Fruit fly (Drosophila melanogaster) whole organism, embryonic: ENCODE measurements around the gene Jhbp1.

Experiments
- ATbp ChIP-seq: fragments of 200-800 bp; sonication (Bioruptor generic); optimal IDR thresholded peaks from 2 replicates; lab custom pipeline; 2017; ENCODE audit warnings: missing biosample characterization, mild to moderate bottlenecking, missing genetic modification characterization, missing genetic modification reagents
- C15 ChIP-seq: fragments of 200-800 bp; sonication (Bioruptor generic); IDR thresholded peaks from 3 replicates; pipeline ENCODE4 v1.3.6; 2022; ENCODE audit warnings: missing biosample characterization, missing genetic modification characterization
- CG10565 ChIP-seq: fragments of 200-800 bp; sonication (Bioruptor generic); optimal IDR thresholded peaks from 3 replicates; lab custom pipeline; 2016; ENCODE audit warnings: missing biosample characterization, mild to moderate bottlenecking, missing genetic modification characterization
- CG1233 ChIP-seq: fragments of 200-800 bp; sonication (Bioruptor generic); optimal IDR thresholded peaks from 4 replicates; lab custom pipeline; 2018; ENCODE audit warnings: missing biosample characterization, mild to moderate bottlenecking, missing genetic modification characterization
- CG12744 ChIP-seq: fragments of 200-800 bp; sonication (Bioruptor generic); optimal IDR thresholded peaks from 2 replicates; lab custom pipeline; 2016; ENCODE audit warnings: missing biosample characterization, missing genetic modification characterization
- CG13894 ChIP-seq: fragments of 200-800 bp; sonication (Bioruptor generic); optimal IDR thresholded peaks from 3 replicates; lab custom pipeline; 2018; ENCODE audit warnings: missing biosample characterization, mild to moderate bottlenecking, missing genetic modification characterization, moderate library complexity
- CG15514 ChIP-seq: fragments of 200-800 bp; sonication (Bioruptor generic); optimal IDR thresholded peaks from 3 replicates; lab custom pipeline; 2017; ENCODE audit warnings: missing biosample characterization, missing genetic modification characterization, mild to moderate bottlenecking, moderate library complexity, missing genetic modification reagents
- CG16779 ChIP-seq: fragments of 200-800 bp; sonication (Bioruptor generic); IDR thresholded peaks from 2 replicates; pipeline ENCODE4 v1.3.6; 2022; ENCODE audit warnings: missing biosample characterization, missing genetic modification characterization
- CG17186 ChIP-seq: fragments of 200-800 bp; sonication (Bioruptor generic); optimal IDR thresholded peaks from 3 replicates; lab custom pipeline; 2017; ENCODE audit warnings: missing biosample characterization, missing genetic modification reagents, missing genetic modification characterization
- CG17361 ChIP-seq: fragments of 200-800 bp; sonication (Bioruptor generic); IDR thresholded peaks from 3 replicates; pipeline ENCODE4 v1.3.6; 2022; ENCODE audit warnings: missing biosample characterization, missing genetic modification characterization
- CG17912 ChIP-seq: fragments of 200-800 bp; sonication (Bioruptor generic); optimal IDR thresholded peaks from 2 replicates; lab custom pipeline; 2018; ENCODE audit warnings: missing biosample characterization, mild to moderate bottlenecking, missing genetic modification characterization
- CG2199 ChIP-seq: fragments of 200-800 bp; sonication (Bioruptor generic); IDR thresholded peaks from 3 replicates; pipeline ENCODE4 v1.3.6; 2022; ENCODE audit warnings: missing biosample characterization, missing genetic modification characterization
- CG32532 ChIP-seq: fragments of 200-800 bp; sonication (Bioruptor generic); IDR thresholded peaks from 2 replicates; pipeline ENCODE4 v1.3.6; 2022; ENCODE audit warnings: missing biosample characterization, missing genetic modification characterization
- CG3281 ChIP-seq: fragments of 200-800 bp; sonication (Bioruptor generic); optimal IDR thresholded peaks from 3 replicates; lab custom pipeline; 2017; ENCODE audit warnings: missing biosample characterization, mild to moderate bottlenecking, missing genetic modification characterization
- CG6654 ChIP-seq: fragments of 200-800 bp; sonication (Bioruptor generic); optimal IDR thresholded peaks from 2 replicates; lab custom pipeline; 2017; ENCODE audit warnings: missing biosample characterization, mild to moderate bottlenecking, missing genetic modification characterization
- CG8478 ChIP-seq: fragments of >200 bp; optimal IDR thresholded peaks from 2 replicates; lab custom pipeline; 2018
- CG9437 ChIP-seq: fragments of 200-800 bp; sonication (Bioruptor generic); optimal IDR thresholded peaks from 2 replicates; lab custom pipeline; 2018; ENCODE audit warnings: missing biosample characterization, mild to moderate bottlenecking, missing genetic modification characterization
- CHES-1-like ChIP-seq: fragments of 200-800 bp; sonication (Bioruptor generic); optimal IDR thresholded peaks from 2 replicates; lab custom pipeline; 2016; ENCODE audit warnings: missing biosample characterization, missing genetic modification characterization
- Camta ChIP-seq: fragments of 200-800 bp; sonication (Bioruptor generic); optimal IDR thresholded peaks from 2 replicates; lab custom pipeline; 2016; ENCODE audit warnings: missing biosample characterization, missing genetic modification characterization
- Dek ChIP-seq: fragments of 200-800 bp; sonication (Bioruptor generic); optimal IDR thresholded peaks from 3 replicates; lab custom pipeline; 2019; ENCODE audit warnings: missing biosample characterization, mild to moderate bottlenecking, missing genetic modification characterization, moderate library complexity
- Fer1 ChIP-seq: fragments of 200-800 bp; sonication (Bioruptor generic); optimal IDR thresholded peaks from 2 replicates; lab custom pipeline; 2017; ENCODE audit warnings: missing biosample characterization, mild to moderate bottlenecking, missing genetic modification characterization
- GATAe ChIP-seq: fragments of 200-800 bp; sonication (Bioruptor generic); conservative IDR thresholded peaks from 2 replicates; pipeline ENCODE4 v1.3.6; 2022; ENCODE audit warnings: missing biosample characterization, missing genetic modification characterization
- Gsc ChIP-seq: fragments of 200-800 bp; sonication (Bioruptor generic); IDR thresholded peaks from 2 replicates; pipeline ENCODE4 v1.3.6; 2022; ENCODE audit warnings: missing biosample characterization, missing genetic modification characterization
- Hey ChIP-seq: fragments of 200-800 bp; sonication (Bioruptor generic); optimal IDR thresholded peaks from 3 replicates; lab custom pipeline; 2018; ENCODE audit warnings: missing biosample characterization, mild to moderate bottlenecking, missing genetic modification characterization
- Hmr ChIP-seq: fragments of 200-800 bp; sonication (Bioruptor generic); optimal IDR thresholded peaks from 3 replicates; lab custom pipeline; 2017; ENCODE audit warnings: mild to moderate bottlenecking, missing biosample characterization, missing genetic modification reagents, missing genetic modification characterization
- Hr39 ChIP-seq: fragments of >200 bp; optimal IDR thresholded peaks from 2 replicates; lab custom pipeline; 2017
- MBD-R2 ChIP-seq: fragments of 200-800 bp; sonication (Bioruptor generic); IDR thresholded peaks from 2 replicates; pipeline ENCODE4 v1.3.6; 2022; ENCODE audit warnings: missing biosample characterization, missing genetic modification characterization
- NFAT ChIP-seq: fragments of 200-800 bp; sonication (Bioruptor generic); IDR thresholded peaks from 2 replicates; pipeline ENCODE4 v1.3.6; 2022; ENCODE audit warnings: missing biosample characterization, missing genetic modification characterization
- Nf-YC ChIP-seq: fragments of 200-800 bp; optimal IDR thresholded peaks from 3 replicates; lab custom pipeline; 2019; ENCODE audit warnings: missing biosample characterization, mild to moderate bottlenecking, missing genetic modification characterization, moderate library complexity
- Ptx1 ChIP-seq: fragments of 200-800 bp; sonication (Bioruptor generic); IDR thresholded peaks from 2 replicates; pipeline ENCODE4 v1.3.6; 2022; ENCODE audit warnings: missing biosample characterization, missing genetic modification characterization
- Taf1 ChIP-seq: fragments of 200-800 bp; sonication (Bioruptor generic); IDR thresholded peaks from 2 replicates; pipeline ENCODE4 v1.3.6; 2022; ENCODE audit warnings: missing biosample characterization, missing genetic modification characterization
- Trl ChIP-seq, 3 experiments: fragments of >200 bp in 2 of 3; fragments of 200-800 bp in 1 of 3; sonication (Bioruptor generic) in 1 of 3; optimal IDR thresholded peaks; 2 replicates in 1 of 3; 3 replicates in 2 of 3; lab custom pipeline; 2016 to 2017; ENCODE audit warnings: missing biosample characterization in 1 of 3, missing genetic modification characterization in 1 of 3
- ab ChIP-seq: fragments of 200-800 bp; sonication (Bioruptor generic); optimal IDR thresholded peaks from 2 replicates; lab custom pipeline; 2016; ENCODE audit warnings: missing biosample characterization, missing genetic modification characterization
- az2 ChIP-seq: fragments of 200-800 bp; sonication (Bioruptor generic); optimal IDR thresholded peaks from 3 replicates; lab custom pipeline; 2016; ENCODE audit warnings: missing biosample characterization, missing genetic modification characterization
- bowl ChIP-seq: fragments of 200-800 bp; sonication (Bioruptor generic); IDR thresholded peaks from 2 replicates; pipeline ENCODE4 v1.3.6; 2022; ENCODE audit warnings: missing biosample characterization, missing genetic modification characterization
- bsh ChIP-seq, 2 experiments: fragments of 200-800 bp; sonication (Bioruptor generic); optimal IDR thresholded peaks; 2 replicates each; lab custom pipeline; 2017 to 2018; ENCODE audit warnings: mild to moderate bottlenecking in 2 of 2, missing biosample characterization in 2 of 2, missing genetic modification characterization in 2 of 2, moderate library complexity in 1 of 2
- chn ChIP-seq: fragments of 200-800 bp; sonication (Bioruptor generic); optimal IDR thresholded peaks from 2 replicates; lab custom pipeline; 2016; ENCODE audit warnings: missing biosample characterization, missing genetic modification characterization
- crol ChIP-seq: fragments of 200-800 bp; sonication (Bioruptor generic); IDR thresholded peaks from 2 replicates; pipeline ENCODE4 v1.3.6; 2022; ENCODE audit warnings: missing biosample characterization, missing genetic modification characterization
- dati ChIP-seq: fragments of 200-800 bp; sonication (Bioruptor generic); IDR thresholded peaks from 2 replicates; pipeline ENCODE4 v1.3.6; 2022; ENCODE audit warnings: missing biosample characterization, missing genetic modification characterization
- mld ChIP-seq: fragments of 200-800 bp; sonication (Bioruptor generic); IDR thresholded peaks from 3 replicates; pipeline ENCODE4 v1.3.6; 2022; ENCODE audit warnings: missing biosample characterization, missing genetic modification characterization; ENCODE audit not compliant: partially characterized antibody
- nerfin-2 ChIP-seq: fragments of 200-800 bp; sonication (Bioruptor generic); IDR thresholded peaks from 2 replicates; pipeline ENCODE4 v1.3.6; 2022; ENCODE audit warnings: missing biosample characterization, missing genetic modification characterization; ENCODE audit not compliant: partially characterized antibody
- org-1 ChIP-seq: fragments of 200-800 bp; sonication (Bioruptor generic); optimal IDR thresholded peaks from 2 replicates; lab custom pipeline; 2017; ENCODE audit warnings: missing biosample characterization, missing genetic modification characterization
- otp ChIP-seq: fragments of 200-800 bp; sonication (Bioruptor generic); IDR thresholded peaks from 3 replicates; pipeline ENCODE4, ENCODE4 v1.3.6; 2022; ENCODE audit warnings: missing biosample characterization, missing genetic modification characterization
- peb ChIP-seq: fragments of 200-800 bp; sonication (Bioruptor generic); IDR thresholded peaks from 2 replicates; pipeline ENCODE4 v1.3.6; 2022; ENCODE audit warnings: missing biosample characterization, missing genetic modification characterization
- pita ChIP-seq: fragments of 200-800 bp; sonication (Bioruptor generic); optimal IDR thresholded peaks from 2 replicates; lab custom pipeline; 2017; ENCODE audit warnings: missing biosample characterization, mild to moderate bottlenecking, missing genetic modification characterization
- ranshi ChIP-seq: fragments of 200-800 bp; sonication (Bioruptor generic); IDR thresholded peaks from 2 replicates; pipeline ENCODE4 v1.3.6; 2022; ENCODE audit warnings: missing biosample characterization, missing genetic modification characterization
- rib ChIP-seq: fragments of 200-800 bp; sonication (Bioruptor generic); IDR thresholded peaks from 2 replicates; pipeline ENCODE4 v1.3.6; 2022; ENCODE audit warnings: missing biosample characterization, missing genetic modification characterization
- run ChIP-seq: fragments of 200-800 bp; sonication (Bioruptor generic); optimal IDR thresholded peaks from 3 replicates; lab custom pipeline; 2018; ENCODE audit warnings: missing biosample characterization, mild to moderate bottlenecking, missing genetic modification characterization
- scrt ChIP-seq: fragments of 200-800 bp; sonication (Bioruptor generic); optimal IDR thresholded peaks from 2 replicates; lab custom pipeline; 2018; ENCODE audit warnings: missing biosample characterization, mild to moderate bottlenecking, missing genetic modification characterization, moderate library complexity
- slbo ChIP-seq: fragments of 200-800 bp; sonication (Bioruptor generic); IDR thresholded peaks from 2 replicates; pipeline ENCODE4 v1.3.6; 2022; ENCODE audit warnings: missing biosample characterization, missing genetic modification characterization
- wor ChIP-seq: fragments of 200-800 bp; sonication (Bioruptor generic); IDR thresholded peaks from 2 replicates; pipeline ENCODE4 v1.3.6; 2022; ENCODE audit warnings: missing biosample characterization, missing genetic modification characterization

Jhbp1 gene

DNA sequence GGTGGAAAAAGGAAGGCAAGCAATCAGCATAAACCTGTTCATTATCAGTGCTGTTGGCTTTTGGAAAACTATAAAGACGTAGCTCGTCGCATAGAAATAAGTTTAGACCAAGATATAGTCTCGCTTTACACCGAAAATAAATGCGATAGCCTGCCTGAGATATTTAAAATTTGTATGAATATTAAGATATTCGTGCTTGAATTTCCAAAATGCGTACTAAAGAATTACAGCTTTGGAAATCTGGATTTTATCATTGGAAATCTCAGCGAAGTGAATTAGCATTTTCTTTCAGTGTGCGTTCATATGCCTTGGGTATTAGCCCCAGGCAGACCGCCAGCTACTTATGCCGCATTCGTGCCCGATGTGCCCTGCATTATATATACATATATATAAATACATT, 44.9 kb downstream of the Jhbp1 start (continued):
- peak; percentile 47 for TF ChIP-seq CG17186 (GFP tag; lab: Kevin White, UChicago)
- TF ChIP-seq CG17361 (GFP tag; lab: Robert Waterston, UW) = peak; percentile 95
- peak; percentile 88 for TF ChIP-seq Dek (tag; lab: Kevin White, UChicago)
- TF ChIP-seq CHES-1-like = peak; percentile 79
- peak; percentile 92 for TF ChIP-seq Fer1 (GFP tag; lab: Kevin White, UChicago)
- peak; percentile 77; the same call in 1 of the 2 replicates for TF ChIP-seq dati
- TF ChIP-seq crol = no peak
- TF ChIP-seq CG2199 (GFP tag; lab: Robert Waterston, UW) = peak; percentile 89; the same call in 1 of the 3 replicates
- peak; percentile 72 for TF ChIP-seq rib (GFP tag; lab: Robert Waterston, UW)
- no peak for TF ChIP-seq Hr39 (lab: Kevin White, UChicago)
- no peak for TF ChIP-seq mld (GFP tag; lab: Robert Waterston, UW)
- TF ChIP-seq Ptx1 (GFP tag; lab: Robert Waterston, UW) = peak; percentile 94
- TF ChIP-seq CG9437 (GFP tag; lab: Kevin White, UChicago) = peak; percentile 85
- peak; percentile 82 for TF ChIP-seq peb
- peak; percentile 76 for TF ChIP-seq ab
- TF ChIP-seq run (tag; lab: Kevin White, UChicago) = peak; percentile 78
- peak; percentile 68 for TF ChIP-seq CG10565 (GFP tag; lab: Kevin White, UChicago)
- TF ChIP-seq MBD-R2 = peak; percentile 42; the same call in 1 of the 2 replicates
- TF ChIP-seq CG3281 (GFP tag; lab: Kevin White, UChicago) = peak; percentile 84
- TF ChIP-seq NFAT (GFP tag; lab: Robert Waterston, UW) = 0 out of 2 replicates have a peak, but pooled peaks have one; percentile 12
- TF ChIP-seq CG1233 (GFP tag; lab: Kevin White, UChicago) = peak; percentile 85
- no peak for TF ChIP-seq CG8478 (lab: Kevin White, UChicago)
- TF ChIP-seq az2 = peak; percentile 94
- peak; percentile 87 for TF ChIP-seq wor (GFP tag; lab: Robert Waterston, UW)
- peak; percentile 78 for TF ChIP-seq CG12744 (GFP tag; lab: Kevin White, UChicago)
- TF ChIP-seq CG17912 (GFP tag; lab: Kevin White, UChicago) = peak; percentile 27
- peak; percentile 76 for TF ChIP-seq CG15514 (GFP tag; lab: Kevin White, UChicago)
- peak; percentile 80 for TF ChIP-seq scrt (GFP tag; lab: Kevin White, UChicago)
- peak; percentile 91 for TF ChIP-seq otp (GFP tag; lab: Robert Waterston, UW)
- TF ChIP-seq slbo = peak; percentile 84
- peak; percentile 83 for TF ChIP-seq ranshi (GFP tag; lab: Robert Waterston, UW)
- peak; percentile 83 for TF ChIP-seq bowl
- TF ChIP-seq CG32532 = peak; percentile 84
- peak; percentile 88 for TF ChIP-seq org-1 (GFP tag; lab: Kevin White, UChicago)
- TF ChIP-seq Nf-YC (tag; lab: Kevin White, UChicago) = peak; percentile 73
- TF ChIP-seq Hey (tag; lab: Kevin White, UChicago) = peak; percentile 12
- TF ChIP-seq pita (GFP tag; lab: Kevin White, UChicago) = no peak
- TF ChIP-seq Hmr (GFP tag; lab: Kevin White, UChicago) = peak; percentile 84
- TF ChIP-seq Taf1 (GFP tag; lab: Robert Waterston, UW) = 0 out of 2 replicates have a peak, but pooled peaks have one; percentile 16
- peak; percentile 76 for TF ChIP-seq CG13894
- TF ChIP-seq Trl (optimal IDR thresholded peaks at IDR 0.05; lab: Kevin White, UChicago) = no peak
- TF ChIP-seq Trl (GFP tag; optimal IDR thresholded peaks at IDR 0.05; lab: Kevin White, UChicago) = peak; percentile 90
- TF ChIP-seq C15 (GFP tag; lab: Robert Waterston, UW) = peak; percentile 11; the same call in 1 of the 3 replicates
- TF ChIP-seq GATAe = peak; percentile 41; the same call in 1 of the 2 replicates
- peak; percentile 80 for TF ChIP-seq CG6654 (GFP tag; lab: Kevin White, UChicago)
- peak; percentile 88 for TF ChIP-seq chn (GFP tag; lab: Kevin White, UChicago)
- peak; percentile 72; the same call in 1 of the 2 replicates for TF ChIP-seq CG16779 (GFP tag; lab: Robert Waterston, UW)
- TF ChIP-seq Camta (GFP tag; lab: Kevin White, UChicago) = peak; percentile 91
- peak; percentile 86 to 95 for TF ChIP-seq bsh (GFP tag; optimal IDR thresholded peaks at IDR 0.05; lab: Kevin White, UChicago)
- TF ChIP-seq nerfin-2 = no peak
- TF ChIP-seq Gsc (GFP tag; lab: Robert Waterston, UW) = no peak; the same call in 1 of the 2 replicates
- TF ChIP-seq ATbp (GFP tag; lab: Kevin White, UChicago) = peak; percentile 92
